ENCODE assay signal across 5 worm cellular contexts in genomic region chrV:10598670-10599154, ce11.
A peak's percentile ranks its signal among the peaks of the same experiment; 100 is the strongest.
TF ChIP-seq lines count a peak whose summit lies in the region.

TSS of gene scpl-4 (plus strand) at chrV:10599104.

TF ChIP-seq in whole organism, L1 larva, 84 proteins besides CTCF, POLR2A, EP300 and RAD21 (continues in another document):
- no peak for TF ChIP-seq egl-13 (tag; optimal IDR thresholded peaks at IDR 0.05; lab: Kevin White, UChicago)
- TF ChIP-seq fkh-10 (GFP tag; optimal IDR thresholded peaks at IDR 0.05; lab: Kevin White, UChicago), result no peak
- no peak for TF ChIP-seq irx-1 (tag; optimal IDR thresholded peaks at IDR 0.05; lab: Kevin White, UChicago)
- TF ChIP-seq lin-35 (GFP tag; optimal IDR thresholded peaks at IDR 0.05; lab: Kevin White, UChicago), result peak in 1 of 2 experiments; percentile 26
- no peak for TF ChIP-seq unc-62 (GFP tag; optimal IDR thresholded peaks at IDR 0.05; lab: Kevin White, UChicago)
- no peak for TF ChIP-seq nhr-47 (tag; optimal IDR thresholded peaks at IDR 0.05; lab: Kevin White, UChicago)
- TF ChIP-seq mef-2 (tag; optimal IDR thresholded peaks at IDR 0.05; lab: Kevin White, UChicago), result no peak
- TF ChIP-seq mab-9 (GFP tag; IDR thresholded peaks at IDR 0.05; lab: Robert Waterston, UW), result no peak
- no peak for TF ChIP-seq lir-3 (tag; optimal IDR thresholded peaks at IDR 0.05; lab: Kevin White, UChicago; ENCODE audit: poor library complexity)
- TF ChIP-seq efl-3 (GFP tag; optimal IDR thresholded peaks at IDR 0.05; lab: Kevin White, UChicago), result no peak
- no peak for TF ChIP-seq nhr-11 (tag; optimal IDR thresholded peaks at IDR 0.05; lab: Kevin White, UChicago)
- TF ChIP-seq elt-3 (tag; optimal IDR thresholded peaks at IDR 0.05; lab: Kevin White, UChicago), result no peak
- no peak for TF ChIP-seq ceh-8 (GFP tag; optimal IDR thresholded peaks at IDR 0.05; lab: Kevin White, UChicago)
- no peak for TF ChIP-seq unc-98 (GFP tag; IDR thresholded peaks at IDR 0.05; lab: Robert Waterston, UW)
- no peak for TF ChIP-seq ets-5 (GFP tag; IDR thresholded peaks at IDR 0.05; lab: Robert Waterston, UW)
- peak; percentile 12 for TF ChIP-seq blmp-1 (tag; optimal IDR thresholded peaks at IDR 0.05; lab: Kevin White, UChicago)
- peak in 1 of 3 experiments; percentile 30 for TF ChIP-seq dpl-1 (GFP tag; optimal IDR thresholded peaks at IDR 0.05; lab: Kevin White, UChicago)
- no peak for TF ChIP-seq ceh-88 (GFP tag; IDR thresholded peaks at IDR 0.05; lab: Robert Waterston, UW)
- no peak for TF ChIP-seq jun-1 (tag; optimal IDR thresholded peaks at IDR 0.05; lab: Kevin White, UChicago)

TF ChIP-seq in whole organism, L2 larva, 48 proteins besides CTCF, POLR2A, EP300 and RAD21:
- TF ChIP-seq ZK546.5 (tag; optimal IDR thresholded peaks at IDR 0.05; lab: Kevin White, UChicago) (no peak), fos-1 (tag; optimal IDR thresholded peaks at IDR 0.05; lab: Kevin White, UChicago) (no peak), unc-55 (GFP tag; optimal IDR thresholded peaks at IDR 0.05; lab: Kevin White, UChicago) (peak; percentile 36), unc-62 (GFP tag; optimal IDR thresholded peaks at IDR 0.05; lab: Kevin White, UChicago) (no peak)

TF ChIP-seq in whole organism, L4 larva, 104 proteins besides CTCF, POLR2A, EP300 and RAD21:
- TF ChIP-seq R02D3.7 (tag; optimal IDR thresholded peaks at IDR 0.05; lab: Kevin White, UChicago) (peak; percentile 21), nhr-48 (tag; optimal IDR thresholded peaks at IDR 0.05; lab: Kevin White, UChicago) (no peak), T20F7.1 (GFP tag; optimal IDR thresholded peaks at IDR 0.05; lab: Kevin White, UChicago) (peak; percentile 88)

TF ChIP-seq in whole organism, mixed stage, embryonic, 35 proteins besides CTCF, POLR2A, EP300 and RAD21:
- no peak for TF ChIP-seq unc-39 (tag; optimal IDR thresholded peaks at IDR 0.05; lab: Kevin White, UChicago)
- TF ChIP-seq flh-1 (GFP tag; optimal IDR thresholded peaks at IDR 0.05; lab: Kevin White, UChicago), result no peak
- no peak for TF ChIP-seq elt-3 (tag; optimal IDR thresholded peaks at IDR 0.05; lab: Kevin White, UChicago)
- no peak for TF ChIP-seq ceh-39 (tag; optimal IDR thresholded peaks at IDR 0.05; lab: Kevin White, UChicago)
- peak; percentile 36 for TF ChIP-seq zip-8 (tag; optimal IDR thresholded peaks at IDR 0.05; lab: Kevin White, UChicago)
- no peak for TF ChIP-seq mls-2 (tag; optimal IDR thresholded peaks at IDR 0.05; lab: Kevin White, UChicago)

TF ChIP-seq in whole organism, young adult, 124 proteins besides CTCF, POLR2A, EP300 and RAD21:
- TF ChIP-seq attf-3 (GFP tag; conservative IDR thresholded peaks at IDR 0.05; lab: Robert Waterston, UW) (peak; percentile 75), sdz-38 (tag; optimal IDR thresholded peaks at IDR 0.05; lab: Kevin White, UChicago) (no peak)
